Worm (Caenorhabditis elegans): ENCODE results near the gene F40G9.17.

DNA sequence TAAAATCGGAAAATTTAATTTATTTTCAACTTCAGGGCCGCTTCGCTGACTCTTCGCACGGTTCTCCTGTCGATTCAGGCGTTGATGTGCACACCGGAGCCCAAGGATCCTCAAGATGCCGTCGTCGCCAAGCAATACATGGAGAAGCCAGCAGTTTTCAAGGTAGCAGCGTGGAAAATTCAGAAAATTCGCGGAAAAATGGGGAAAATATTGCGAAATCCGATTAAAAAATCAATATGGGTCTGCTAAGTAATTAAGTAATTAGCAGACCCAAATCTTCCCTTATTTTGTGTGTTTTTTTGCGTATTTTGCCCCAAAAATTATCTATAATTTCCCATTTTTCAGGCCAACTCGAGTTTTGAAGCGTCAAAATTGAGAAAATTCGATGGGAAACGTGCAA, 5.0 kb upstream of the F40G9.17 start:
- no peak for TF ChIP-seq W03F9.2 (tag; optimal IDR thresholded peaks at IDR 0.05)
- TF ChIP-seq him-1 (tag; optimal IDR thresholded peaks at IDR 0.05), result no peak

All from whole organism, L4/young adult.